Fruit fly (Drosophila melanogaster) whole organism, embryonic: ENCODE results near the gene CG4101.

Experiments used
- Adf1 ChIP-seq: fragments of 200-800 bp; sonication (Bioruptor generic); IDR thresholded peaks from 2 replicates; pipeline ENCODE4 v1.3.6; 2022; ENCODE audit warnings: missing biosample characterization, missing genetic modification characterization
- CG11247 ChIP-seq: fragments of 200-800 bp; sonication (Bioruptor generic); IDR thresholded peaks from 2 replicates; pipeline ENCODE4 v1.3.6; 2022; ENCODE audit warnings: missing biosample characterization, missing genetic modification characterization
- CG12219 ChIP-seq: fragments of 200-800 bp; sonication (Bioruptor generic); optimal IDR thresholded peaks from 3 replicates; lab custom pipeline; 2018; ENCODE audit warnings: missing biosample characterization, mild to moderate bottlenecking, missing genetic modification characterization
- CG1233 ChIP-seq: fragments of 200-800 bp; sonication (Bioruptor generic); optimal IDR thresholded peaks from 4 replicates; lab custom pipeline; 2018; ENCODE audit warnings: missing biosample characterization, mild to moderate bottlenecking, missing genetic modification characterization
- CG15073 ChIP-seq: fragments of 200-800 bp; sonication (Bioruptor generic); optimal IDR thresholded peaks from 2 replicates; lab custom pipeline; 2016; ENCODE audit warnings: missing biosample characterization, missing genetic modification characterization
- CG18262 ChIP-seq: fragments of 200-800 bp; optimal IDR thresholded peaks from 3 replicates; lab custom pipeline; 2019; ENCODE audit warnings: missing biosample characterization, mild to moderate bottlenecking, missing genetic modification characterization, moderate library complexity
- CG18599 ChIP-seq: fragments of 200-800 bp; sonication (Bioruptor generic); optimal IDR thresholded peaks from 3 replicates; lab custom pipeline; 2017; ENCODE audit warnings: missing biosample characterization, missing genetic modification characterization, mild to moderate bottlenecking, moderate library complexity, missing genetic modification reagents
- CG18764 ChIP-seq: fragments of 200-800 bp; sonication (Bioruptor generic); optimal IDR thresholded peaks from 3 replicates; lab custom pipeline; 2016; ENCODE audit warnings: missing biosample characterization, missing genetic modification characterization
- CG4617 ChIP-seq: fragments of 200-800 bp; sonication (Bioruptor generic); optimal IDR thresholded peaks from 3 replicates; lab custom pipeline; 2016; ENCODE audit warnings: missing biosample characterization, missing genetic modification characterization, borderline replicate concordance
- CG4820 ChIP-seq: fragments of 200-800 bp; sonication (Bioruptor generic); optimal IDR thresholded peaks from 3 replicates; lab custom pipeline; 2016; ENCODE audit warnings: missing biosample characterization, missing genetic modification characterization
- CG7928 ChIP-seq: fragments of 200-800 bp; sonication (Bioruptor generic); optimal IDR thresholded peaks from 2 replicates; lab custom pipeline; 2017; ENCODE audit warnings: missing biosample characterization, mild to moderate bottlenecking, missing genetic modification characterization
- CG8924 ChIP-seq: fragments of 200-800 bp; optimal IDR thresholded peaks from 3 replicates; lab custom pipeline; 2019; ENCODE audit warnings: missing biosample characterization, mild to moderate bottlenecking, missing genetic modification characterization, moderate library complexity
- CHES-1-like ChIP-seq: fragments of 200-800 bp; sonication (Bioruptor generic); optimal IDR thresholded peaks from 2 replicates; lab custom pipeline; 2016; ENCODE audit warnings: missing biosample characterization, missing genetic modification characterization
- Chrac-16 ChIP-seq: fragments of 200-800 bp; sonication (Bioruptor generic); optimal IDR thresholded peaks from 3 replicates; lab custom pipeline; 2016; ENCODE audit warnings: missing biosample characterization, missing genetic modification characterization
- CoRest ChIP-seq: fragments of 200-800 bp; sonication (Bioruptor generic); optimal IDR thresholded peaks from 3 replicates; lab custom pipeline; 2018; ENCODE audit warnings: missing biosample characterization, mild to moderate bottlenecking, missing genetic modification characterization, moderate library complexity
- Dbx ChIP-seq: fragments of 200-800 bp; sonication (Bioruptor generic); IDR thresholded peaks from 3 replicates; pipeline ENCODE4 v1.3.6; 2022; ENCODE audit warnings: missing biosample characterization, missing genetic modification characterization
- Fer2 ChIP-seq: fragments of 200-800 bp; sonication (Bioruptor generic); optimal IDR thresholded peaks from 2 replicates; lab custom pipeline; 2018; ENCODE audit warnings: missing biosample characterization, mild to moderate bottlenecking, missing genetic modification characterization, moderate library complexity
- Hey ChIP-seq: fragments of 200-800 bp; sonication (Bioruptor generic); optimal IDR thresholded peaks from 3 replicates; lab custom pipeline; 2018; ENCODE audit warnings: missing biosample characterization, mild to moderate bottlenecking, missing genetic modification characterization
- Hmr ChIP-seq: fragments of 200-800 bp; sonication (Bioruptor generic); optimal IDR thresholded peaks from 3 replicates; lab custom pipeline; 2017; ENCODE audit warnings: mild to moderate bottlenecking, missing biosample characterization, missing genetic modification reagents, missing genetic modification characterization
- Hr3 ChIP-seq: fragments of 200-800 bp; sonication (Bioruptor generic); optimal IDR thresholded peaks from 3 replicates; lab custom pipeline; 2016; ENCODE audit warnings: missing biosample characterization, missing genetic modification characterization
- Hr51 ChIP-seq, 2 experiments: fragments of 200-800 bp; sonication (Bioruptor generic); optimal IDR thresholded peaks; 2 replicates in 1 of 2; 3 replicates in 1 of 2; lab custom pipeline; 2016 to 2018; ENCODE audit warnings: missing biosample characterization in 2 of 2, missing genetic modification characterization in 2 of 2, mild to moderate bottlenecking in 1 of 2, moderate library complexity in 1 of 2
- MBD-R2 ChIP-seq: fragments of 200-800 bp; sonication (Bioruptor generic); IDR thresholded peaks from 2 replicates; pipeline ENCODE4 v1.3.6; 2022; ENCODE audit warnings: missing biosample characterization, missing genetic modification characterization
- NfI ChIP-seq: fragments of 200-800 bp; sonication (Bioruptor generic); optimal IDR thresholded peaks from 3 replicates; lab custom pipeline; 2018; ENCODE audit warnings: missing biosample characterization, mild to moderate bottlenecking, missing genetic modification characterization, moderate library complexity
- Scr ChIP-seq: fragments of 200-800 bp; sonication (Bioruptor generic); IDR thresholded peaks from 2 replicates; pipeline ENCODE4 v1.3.6; 2022; ENCODE audit warnings: missing biosample characterization, missing genetic modification characterization; ENCODE audit not compliant: partially characterized antibody
- Sox102F ChIP-seq: fragments of 200-800 bp; sonication (Bioruptor generic); optimal IDR thresholded peaks from 2 replicates; lab custom pipeline; 2018; ENCODE audit warnings: missing biosample characterization, mild to moderate bottlenecking, missing genetic modification characterization, moderate library complexity
- Sry-β ChIP-seq: fragments of 200-800 bp; sonication (Bioruptor generic); optimal IDR thresholded peaks from 2 replicates; lab custom pipeline; 2018; ENCODE audit warnings: missing biosample characterization, mild to moderate bottlenecking, missing genetic modification characterization, moderate library complexity
- Tbp ChIP-seq: fragments of >200 bp; optimal IDR thresholded peaks from 2 replicates; lab custom pipeline; 2018; ENCODE audit warnings: missing biosample characterization, missing genetic modification characterization
- Xbp1 ChIP-seq: fragments of 200-800 bp; sonication (Bioruptor generic); optimal IDR thresholded peaks from 3 replicates; lab custom pipeline; 2016; ENCODE audit warnings: missing biosample characterization, mild to moderate bottlenecking, missing genetic modification characterization
- bowl ChIP-seq: fragments of 200-800 bp; sonication (Bioruptor generic); IDR thresholded peaks from 2 replicates; pipeline ENCODE4 v1.3.6; 2022; ENCODE audit warnings: missing biosample characterization, missing genetic modification characterization
- cas ChIP-seq: fragments of 200-800 bp; sonication (Bioruptor generic); IDR thresholded peaks from 2 replicates; pipeline ENCODE4 v1.3.6; 2022; ENCODE audit warnings: missing biosample characterization, missing genetic modification characterization
- chm ChIP-seq: fragments of 200-800 bp; sonication (Bioruptor generic); IDR thresholded peaks from 2 replicates; pipeline ENCODE4 v1.3.6; 2022; ENCODE audit warnings: missing biosample characterization, missing genetic modification characterization
- crol ChIP-seq: fragments of 200-800 bp; sonication (Bioruptor generic); IDR thresholded peaks from 2 replicates; pipeline ENCODE4 v1.3.6; 2022; ENCODE audit warnings: missing biosample characterization, missing genetic modification characterization
- esg ChIP-seq: fragments of 200-800 bp; sonication (Bioruptor generic); conservative IDR thresholded peaks from 2 replicates; pipeline ENCODE4 v1.3.6; 2022; ENCODE audit warnings: missing biosample characterization, missing genetic modification characterization
- knrl ChIP-seq: fragments of 200-800 bp; sonication (Bioruptor generic); IDR thresholded peaks from 3 replicates; pipeline ENCODE4 v1.3.6; 2022; ENCODE audit warnings: missing biosample characterization, missing genetic modification characterization; ENCODE audit not compliant: partially characterized antibody
- lbe ChIP-seq: fragments of 200-800 bp; sonication (Bioruptor generic); optimal IDR thresholded peaks from 2 replicates; lab custom pipeline; 2016; ENCODE audit warnings: missing biosample characterization, mild to moderate bottlenecking, missing genetic modification characterization
- lov ChIP-seq, 2 experiments: fragments of 200-800 bp in 1 of 2; fragments of >200 bp in 1 of 2; sonication (Bioruptor generic) in 1 of 2; IDR thresholded peaks in 1 of 2; optimal IDR thresholded peaks in 1 of 2; 2 replicates in 1 of 2; 3 replicates in 1 of 2; pipeline versions ENCODE4 v1.3.6 to Lab custom; 2017 to 2022; ENCODE audit warnings: missing biosample characterization in 1 of 2, missing genetic modification characterization in 1 of 2
- maf-S ChIP-seq: fragments of 200-800 bp; sonication (Bioruptor generic); optimal IDR thresholded peaks from 2 replicates; lab custom pipeline; 2016; ENCODE audit warnings: missing biosample characterization, missing genetic modification characterization
- mld ChIP-seq: fragments of 200-800 bp; sonication (Bioruptor generic); IDR thresholded peaks from 3 replicates; pipeline ENCODE4 v1.3.6; 2022; ENCODE audit warnings: missing biosample characterization, missing genetic modification characterization; ENCODE audit not compliant: partially characterized antibody
- pb ChIP-seq: fragments of 200-800 bp; sonication (Bioruptor generic); optimal IDR thresholded peaks from 3 replicates; lab custom pipeline; 2016; ENCODE audit warnings: missing biosample characterization, missing genetic modification characterization
- row ChIP-seq: fragments of 200-800 bp; sonication (Bioruptor generic); IDR thresholded peaks from 3 replicates; pipeline ENCODE4 v1.3.6; 2022; ENCODE audit warnings: missing biosample characterization, missing genetic modification characterization
- run ChIP-seq: fragments of 200-800 bp; sonication (Bioruptor generic); optimal IDR thresholded peaks from 3 replicates; lab custom pipeline; 2018; ENCODE audit warnings: missing biosample characterization, mild to moderate bottlenecking, missing genetic modification characterization
- sd ChIP-seq: fragments of 200-800 bp; sonication (Bioruptor generic); optimal IDR thresholded peaks from 3 replicates; lab custom pipeline; 2018; ENCODE audit warnings: missing biosample characterization, mild to moderate bottlenecking, missing genetic modification characterization, moderate library complexity
- sim ChIP-seq: fragments of 200-800 bp; sonication (Bioruptor generic); IDR thresholded peaks from 2 replicates; pipeline ENCODE4 v1.3.6; 2022; ENCODE audit warnings: missing biosample characterization, missing genetic modification characterization
- so ChIP-seq: fragments of 200-800 bp; sonication (Bioruptor generic); IDR thresholded peaks from 3 replicates; pipeline ENCODE4 v1.3.6; 2022; ENCODE audit warnings: missing biosample characterization, missing genetic modification characterization
- stc ChIP-seq: fragments of 200-800 bp; sonication (Bioruptor generic); IDR thresholded peaks from 2 replicates; pipeline ENCODE4 v1.3.6; 2022; ENCODE audit warnings: missing biosample characterization, missing genetic modification characterization
- trem ChIP-seq: fragments of 200-800 bp; optimal IDR thresholded peaks from 3 replicates; lab custom pipeline; 2019; ENCODE audit warnings: missing biosample characterization, mild to moderate bottlenecking, missing genetic modification characterization, moderate library complexity
- vnd ChIP-seq: fragments of 200-800 bp; sonication (Bioruptor generic); IDR thresholded peaks from 3 replicates; pipeline ENCODE4 v1.3.6; 2022; ENCODE audit warnings: missing biosample characterization, missing genetic modification characterization; ENCODE audit not compliant: partially characterized antibody
- zf30C ChIP-seq: fragments of 200-800 bp; sonication (Bioruptor generic); optimal IDR thresholded peaks from 3 replicates; lab custom pipeline; 2018; ENCODE audit warnings: missing biosample characterization, mild to moderate bottlenecking, missing genetic modification characterization

CG4101 gene

dm6 chr3L:16582678-16583315 is 29.5 kb upstream of the CG4101 start, which contains the start of gene Rpn12 (continued):
- no peak for TF ChIP-seq chm (GFP tag; lab: Robert Waterston, UW)
- peak; percentile 53 for TF ChIP-seq CG4617 (GFP tag; lab: Kevin White, UChicago)
- no peak for TF ChIP-seq CG18764 (GFP tag; lab: Kevin White, UChicago)
- TF ChIP-seq Hmr (GFP tag; lab: Kevin White, UChicago): peak; percentile 8
- TF ChIP-seq CHES-1-like (GFP tag; lab: Kevin White, UChicago): peak; percentile 36
- TF ChIP-seq knrl (GFP tag; lab: Robert Waterston, UW): peak; percentile 75; the same call in 2 of the 3 replicates
- peak; percentile 24 for TF ChIP-seq CG18599 (GFP tag; lab: Kevin White, UChicago)
- peak; percentile 86 for TF ChIP-seq CG7928
- TF ChIP-seq Hey (tag; lab: Kevin White, UChicago): no peak
- TF ChIP-seq CG15073 (GFP tag; lab: Kevin White, UChicago): no peak
- TF ChIP-seq Fer2 (tag; lab: Kevin White, UChicago): peak; percentile 5
- TF ChIP-seq Dbx (GFP tag; lab: Robert Waterston, UW): peak; percentile 21; the same call in 1 of the 3 replicates
- TF ChIP-seq run (tag; lab: Kevin White, UChicago): no peak
- TF ChIP-seq bowl (GFP tag; lab: Robert Waterston, UW): no peak
- no peak for TF ChIP-seq CG4820 (GFP tag; lab: Kevin White, UChicago)
- peak; percentile 37 for TF ChIP-seq NfI
- TF ChIP-seq Tbp (GFP tag; lab: Kevin White, UChicago): no peak
- TF ChIP-seq maf-S (GFP tag; lab: Kevin White, UChicago): no peak
- peak; percentile 64 for TF ChIP-seq trem (tag; lab: Kevin White, UChicago)
- TF ChIP-seq CG8924 (tag; lab: Kevin White, UChicago): peak; percentile 28
- TF ChIP-seq CoRest (tag; lab: Kevin White, UChicago): peak; percentile 47
- peak; percentile 35 for TF ChIP-seq Xbp1
- TF ChIP-seq pb (GFP tag; lab: Kevin White, UChicago): no peak
- TF ChIP-seq stc (GFP tag; lab: Robert Waterston, UW): no peak
- TF ChIP-seq mld (GFP tag; lab: Robert Waterston, UW): 0 out of 3 replicates have a peak, but pooled peaks have one; percentile 49
- TF ChIP-seq CG1233: no peak
- TF ChIP-seq row (GFP tag; lab: Robert Waterston, UW): peak; percentile 68
- TF ChIP-seq Chrac-16 (GFP tag; lab: Kevin White, UChicago): peak; percentile 33
- TF ChIP-seq sd (tag; lab: Kevin White, UChicago): peak; percentile 7
- no peak for TF ChIP-seq Sox102F (GFP tag; lab: Kevin White, UChicago)
- TF ChIP-seq sim: no peak
- peak; percentile 27 for TF ChIP-seq lbe (GFP tag; lab: Kevin White, UChicago)
- TF ChIP-seq MBD-R2 (GFP tag; lab: Robert Waterston, UW): peak; percentile 69
- peak; percentile 85 for TF ChIP-seq Scr (GFP tag; lab: Robert Waterston, UW)
- TF ChIP-seq Adf1: no peak
- 0 out of 2 replicates have a peak, but pooled peaks have one; percentile 22 for TF ChIP-seq CG11247
- peak; percentile 70; the same call in 2 of the 3 replicates for TF ChIP-seq vnd (GFP tag; lab: Robert Waterston, UW)
- TF ChIP-seq Hr51 (GFP tag; optimal IDR thresholded peaks at IDR 0.05; lab: Kevin White, UChicago): peak in 1 of 2 experiments; percentile 35
- TF ChIP-seq lov (optimal IDR thresholded peaks at IDR 0.05; lab: Kevin White, UChicago): no peak
- no peak for TF ChIP-seq lov (GFP tag; IDR thresholded peaks at IDR 0.05; lab: Robert Waterston, UW)
- no peak for TF ChIP-seq CG12219
- TF ChIP-seq esg (GFP tag; lab: Robert Waterston, UW): no peak
- TF ChIP-seq zf30C (GFP tag; lab: Kevin White, UChicago): peak; percentile 25
- no peak for TF ChIP-seq so (GFP tag; lab: Robert Waterston, UW)
- peak; percentile 43 for TF ChIP-seq CG18262 (tag; lab: Kevin White, UChicago)
- TF ChIP-seq crol (GFP tag; lab: Robert Waterston, UW): no peak
- TF ChIP-seq cas (GFP tag; lab: Robert Waterston, UW): no peak
- TF ChIP-seq Hr3 (GFP tag; lab: Kevin White, UChicago): peak; percentile 5
- no peak for TF ChIP-seq Sry-β (GFP tag; lab: Kevin White, UChicago)
